Worm (Caenorhabditis elegans) whole organism, early embryonic: ENCODE results near the gene srt-68.

ENCODE experiments used
- B0310.2 ChIP-seq: sonication (generic microtip); optimal IDR thresholded peaks from 2 replicates; lab custom pipeline; 2016; ENCODE audit warnings: mild to moderate bottlenecking, missing genetic modification characterization, missing compliant biosample characterization
- F13C5.2 ChIP-seq: sonication (generic microtip); optimal IDR thresholded peaks from 2 replicates; lab custom pipeline; 2017; ENCODE audit warnings: mild to moderate bottlenecking, missing genetic modification characterization, inconsistent platforms, missing compliant biosample characterization
- aly-1 ChIP-seq: sonication (generic microtip); optimal IDR thresholded peaks from 2 replicates; lab custom pipeline; 2016; ENCODE audit warnings: missing genetic modification characterization, missing compliant biosample characterization
- ama-1 ChIP-seq: fragments of 150-350 bp; optimal IDR thresholded peaks from 2 replicates; lab custom pipeline; 2014
- ceh-13 ChIP-seq: fragments of 200-800 bp; sonication (Bioruptor generic); optimal IDR thresholded peaks from 2 replicates; lab custom pipeline; 2018; ENCODE audit warnings: mild to moderate bottlenecking, missing genetic modification characterization, missing compliant biosample characterization
- ceh-36 ChIP-seq: sonication (generic microtip); optimal IDR thresholded peaks from 2 replicates; lab custom pipeline; 2016; ENCODE audit warnings: missing genetic modification characterization, inconsistent platforms, missing compliant biosample characterization
- ets-7 ChIP-seq: sonication (generic microtip); optimal IDR thresholded peaks from 2 replicates; lab custom pipeline; 2016; ENCODE audit warnings: missing genotype, missing genetic modification characterization, missing compliant biosample characterization
- flt-1 ChIP-seq: fragments of 200-800 bp; sonication (Bioruptor generic); IDR thresholded peaks from 2 replicates; pipeline ENCODE4 v1.3.6; 2022; ENCODE audit warnings: missing genetic modification characterization, missing compliant biosample characterization
- hmbx-1 ChIP-seq: sonication (generic microtip); optimal IDR thresholded peaks from 2 replicates; lab custom pipeline; 2016; ENCODE audit warnings: mild to moderate bottlenecking, missing genetic modification characterization, missing compliant biosample characterization
- hmg-4 ChIP-seq: fragments of 200-800 bp; sonication (Bioruptor generic); optimal IDR thresholded peaks from 2 replicates; lab custom pipeline; 2018; ENCODE audit warnings: mild to moderate bottlenecking, missing genetic modification characterization, missing compliant biosample characterization
- hnd-1 ChIP-seq: sonication (generic microtip); optimal IDR thresholded peaks from 2 replicates; lab custom pipeline; 2016; ENCODE audit warnings: missing genetic modification characterization, missing compliant biosample characterization
- pes-1 ChIP-seq: fragments of 200-800 bp; sonication (Bioruptor generic); IDR thresholded peaks from 2 replicates; pipeline ENCODE4 v1.3.6; 2022; ENCODE audit warnings: missing genetic modification reagents, missing genetic modification characterization, missing compliant biosample characterization
- scrt-1 ChIP-seq: fragments of 200-800 bp; sonication (Bioruptor generic); IDR thresholded peaks from 2 replicates; pipeline ENCODE4 v1.3.6; 2022; ENCODE audit warnings: missing genetic modification characterization, missing compliant biosample characterization
- sea-1 ChIP-seq: fragments of 200-800 bp; sonication (Bioruptor generic); conservative IDR thresholded peaks from 2 replicates; pipeline ENCODE4 v1.3.6; 2022; ENCODE audit warnings: missing genetic modification characterization, missing compliant biosample characterization
- tbx-11 ChIP-seq: fragments of 200-800 bp; sonication (Bioruptor generic); IDR thresholded peaks from 2 replicates; pipeline ENCODE4 v1.3.6; 2022; ENCODE audit warnings: missing genetic modification characterization, missing compliant biosample characterization
- tbx-37 ChIP-seq: fragments of 200-800 bp; sonication (Bioruptor generic); conservative IDR thresholded peaks from 2 replicates; pipeline ENCODE4 v1.3.6; 2022; ENCODE audit warnings: missing genetic modification reagents, missing genetic modification characterization, missing compliant biosample characterization
- tra-4 ChIP-seq: sonication (generic microtip); optimal IDR thresholded peaks from 2 replicates; lab custom pipeline; 2017; ENCODE audit warnings: missing genetic modification characterization, missing compliant biosample characterization

Gene srt-68

DNA sequence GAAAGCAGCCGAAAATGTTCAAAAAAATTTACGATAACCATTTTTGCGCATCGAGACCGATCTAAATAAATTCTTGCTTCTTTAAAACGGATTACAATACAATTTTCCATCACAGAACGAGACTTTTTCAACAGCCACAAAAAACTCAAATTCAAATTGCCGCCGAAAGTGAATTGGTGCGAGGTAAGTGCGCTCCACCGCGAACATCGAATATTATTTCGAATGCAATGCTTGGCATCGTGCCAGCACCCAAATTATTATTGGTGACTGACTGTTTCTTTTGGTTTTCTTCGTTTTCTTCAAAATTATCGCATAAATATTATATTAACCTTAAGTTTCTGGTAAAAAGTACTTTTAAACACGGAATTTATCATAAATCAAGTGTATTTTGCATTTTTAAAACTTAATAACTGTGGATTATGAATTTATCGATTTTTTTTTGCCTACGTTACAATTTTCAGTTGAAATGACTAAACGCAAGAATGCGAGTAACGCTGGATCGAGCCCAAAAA lies 17.2 kb upstream of the srt-68 start, which contains the start of gene penr-1:
TSS of gene penr-1 (plus strand) at position 462 of the 512 bp plus-strand sequence.
- TF ChIP-seq F13C5.2 (tag; lab: Kevin White, UChicago) (peak; percentile 19), ceh-36 (no peak)

DNA sequence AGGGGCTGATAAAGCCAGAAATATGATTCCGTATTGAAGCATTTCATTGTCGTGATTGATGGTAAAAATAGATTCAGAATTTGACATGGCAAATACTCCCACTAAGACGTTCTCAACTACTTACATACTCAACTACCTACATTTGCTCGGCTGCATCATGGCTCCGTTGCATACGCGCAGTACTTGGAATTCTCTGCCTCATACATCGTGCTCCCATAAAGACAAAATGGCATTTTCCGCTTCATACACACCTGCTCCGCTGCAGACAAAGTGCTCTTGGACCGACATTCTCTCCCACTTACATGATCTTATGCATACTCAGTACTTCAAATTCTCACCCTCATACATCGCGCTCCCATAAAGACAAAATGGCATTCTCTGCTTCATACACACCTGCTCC lies 13.7 kb upstream of the srt-68 start, which contains the start of the genes srt-69 and B0238.12:
TSS of gene srt-69 (minus strand) at position 101 of the 400 bp plus-strand sequence.
TSS of gene B0238.12 (plus strand) at position 264 of the 400 bp plus-strand sequence.
- TF ChIP-seq hmbx-1 (tag; lab: Kevin White, UChicago) = no peak
- no peak for TF ChIP-seq sea-1 (GFP tag; lab: Robert Waterston, UW)
- TF ChIP-seq aly-1 (tag; lab: Kevin White, UChicago) = no peak
- TF ChIP-seq ceh-36 = no peak
- no peak for TF ChIP-seq tra-4
- no peak for TF ChIP-seq ceh-13
- TF ChIP-seq ama-1 (lab: Kevin White, UChicago) = no peak
- TF ChIP-seq tbx-37 (GFP tag; lab: Robert Waterston, UW) = no peak
- no peak for TF ChIP-seq hmg-4 (GFP tag; lab: Kevin White, UChicago)
- no peak for TF ChIP-seq tbx-11 (GFP tag; lab: Robert Waterston, UW)
- no peak for TF ChIP-seq B0310.2 (tag; lab: Kevin White, UChicago)
- TF ChIP-seq pes-1 (GFP tag; lab: Robert Waterston, UW) = no peak
- no peak for TF ChIP-seq ets-7 (tag; lab: Kevin White, UChicago)
- TF ChIP-seq hnd-1 (tag; lab: Kevin White, UChicago) = no peak
- TF ChIP-seq scrt-1 = no peak
- TF ChIP-seq F13C5.2 (tag; lab: Kevin White, UChicago) = no peak

DNA sequence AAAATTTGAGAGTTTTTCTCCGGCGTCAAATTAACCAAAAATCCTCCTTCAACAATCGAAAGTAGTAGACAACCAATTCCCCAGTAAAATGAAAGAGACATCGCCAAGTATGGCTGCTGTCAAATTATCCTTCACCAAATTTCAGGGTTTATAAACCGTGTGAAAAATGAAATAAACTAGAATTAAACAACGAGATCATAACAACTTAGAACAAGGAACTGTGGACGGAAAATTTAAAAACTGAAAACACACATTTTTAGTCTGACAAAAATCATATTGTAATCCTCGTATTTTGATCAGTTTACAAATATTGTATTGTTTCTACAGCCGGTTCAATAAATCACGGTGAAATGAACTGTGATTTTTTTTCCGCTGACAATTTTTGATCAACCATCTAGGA lies 11.1 kb upstream of the srt-68 start, which contains the start of gene cest-30:
TSS of gene cest-30 (minus strand) at position 101 of the 400 bp plus-strand sequence.
- TF ChIP-seq scrt-1 = no peak
- TF ChIP-seq tbx-11 (GFP tag; lab: Robert Waterston, UW) = no peak
- TF ChIP-seq B0310.2 (tag; lab: Kevin White, UChicago) = no peak
- no peak for TF ChIP-seq flt-1 (GFP tag; lab: Robert Waterston, UW)
- no peak for TF ChIP-seq aly-1 (tag; lab: Kevin White, UChicago)
- TF ChIP-seq hnd-1 (tag; lab: Kevin White, UChicago) = no peak
- TF ChIP-seq F13C5.2 (tag; lab: Kevin White, UChicago) = no peak
- no peak for TF ChIP-seq tbx-37 (GFP tag; lab: Robert Waterston, UW)
- TF ChIP-seq tra-4 = no peak
- TF ChIP-seq pes-1 (GFP tag; lab: Robert Waterston, UW) = no peak
- no peak for TF ChIP-seq sea-1 (GFP tag; lab: Robert Waterston, UW)
- TF ChIP-seq hmbx-1 (tag; lab: Kevin White, UChicago) = no peak
- no peak for TF ChIP-seq ceh-36
- no peak for TF ChIP-seq ceh-13
- no peak for TF ChIP-seq ama-1 (lab: Kevin White, UChicago)
- TF ChIP-seq ets-7 (tag; lab: Kevin White, UChicago) = no peak

DNA sequence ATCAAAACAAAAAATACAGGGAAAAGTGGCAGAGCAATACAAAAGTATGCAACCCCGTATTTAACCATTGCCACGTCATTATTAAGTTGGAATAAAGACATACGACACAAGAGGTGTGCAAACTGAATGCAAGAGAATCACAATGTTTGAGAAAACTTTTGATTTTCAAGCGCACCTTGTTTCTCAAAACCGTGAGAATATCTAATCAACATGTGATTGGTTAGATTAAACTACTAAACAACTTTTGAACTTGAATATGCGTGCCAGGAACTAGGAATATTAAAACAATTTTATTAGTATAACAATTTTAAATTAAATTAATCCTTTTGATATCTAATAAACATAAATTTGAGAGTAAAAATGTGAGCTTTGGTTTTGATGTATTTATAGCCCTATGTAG lies 7.5 kb upstream of the srt-68 start, which contains the start of gene srt-70:
TSS of gene srt-70 (minus strand) at position 101 of the 400 bp plus-strand sequence.
- no peak for TF ChIP-seq aly-1 (tag; lab: Kevin White, UChicago)
- TF ChIP-seq sea-1 (GFP tag; lab: Robert Waterston, UW) = no peak
- TF ChIP-seq scrt-1 = no peak
- no peak for TF ChIP-seq ets-7 (tag; lab: Kevin White, UChicago)
- no peak for TF ChIP-seq hmg-4 (GFP tag; lab: Kevin White, UChicago)
- no peak for TF ChIP-seq tra-4
- TF ChIP-seq hnd-1 (tag; lab: Kevin White, UChicago) = no peak
- TF ChIP-seq tbx-11 (GFP tag; lab: Robert Waterston, UW) = no peak
- TF ChIP-seq tbx-37 (GFP tag; lab: Robert Waterston, UW) = no peak
- TF ChIP-seq pes-1 (GFP tag; lab: Robert Waterston, UW) = no peak
- no peak for TF ChIP-seq F13C5.2 (tag; lab: Kevin White, UChicago)
- TF ChIP-seq ama-1 (lab: Kevin White, UChicago) = no peak
- no peak for TF ChIP-seq ceh-36
- TF ChIP-seq flt-1 (GFP tag; lab: Robert Waterston, UW) = no peak
- no peak for TF ChIP-seq ceh-13
- no peak for TF ChIP-seq B0310.2 (tag; lab: Kevin White, UChicago)
- no peak for TF ChIP-seq hmbx-1 (tag; lab: Kevin White, UChicago)

DNA sequence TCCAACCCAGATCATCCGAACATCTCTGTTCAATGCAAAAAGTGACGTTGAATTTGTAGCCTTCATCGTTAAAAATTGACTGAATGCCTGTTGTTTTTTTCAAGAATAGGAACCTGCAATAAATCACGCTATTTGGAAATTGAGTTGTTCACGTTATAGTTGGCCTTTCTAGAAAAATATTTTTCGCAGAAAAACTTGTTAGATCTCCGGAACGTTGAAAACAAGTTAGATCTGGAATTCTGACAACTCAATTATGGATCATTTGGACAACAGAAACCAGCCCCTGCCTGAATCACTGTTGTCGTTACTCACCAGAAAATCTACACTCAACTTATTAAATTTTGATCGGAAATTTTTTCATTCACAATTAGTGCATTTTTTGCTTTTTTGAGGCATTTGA lies 5.4 kb upstream of the srt-68 start, which contains the start of gene srt-67:
TSS of gene srt-67 (minus strand) at position 101 of the 400 bp plus-strand sequence.
- TF ChIP-seq tbx-37 (GFP tag; lab: Robert Waterston, UW) (no peak), B0310.2 (tag; lab: Kevin White, UChicago) (no peak), ceh-36 (no peak), flt-1 (GFP tag; lab: Robert Waterston, UW) (no peak), ama-1 (lab: Kevin White, UChicago) (no peak), tra-4 (no peak), aly-1 (tag; lab: Kevin White, UChicago) (no peak), hmg-4 (GFP tag; lab: Kevin White, UChicago) (no peak), scrt-1 (no peak), F13C5.2 (tag; lab: Kevin White, UChicago) (no peak), tbx-11 (GFP tag; lab: Robert Waterston, UW) (no peak), hnd-1 (tag; lab: Kevin White, UChicago) (no peak), ets-7 (tag; lab: Kevin White, UChicago) (no peak), ceh-13 (no peak), sea-1 (GFP tag; lab: Robert Waterston, UW) (no peak)

DNA sequence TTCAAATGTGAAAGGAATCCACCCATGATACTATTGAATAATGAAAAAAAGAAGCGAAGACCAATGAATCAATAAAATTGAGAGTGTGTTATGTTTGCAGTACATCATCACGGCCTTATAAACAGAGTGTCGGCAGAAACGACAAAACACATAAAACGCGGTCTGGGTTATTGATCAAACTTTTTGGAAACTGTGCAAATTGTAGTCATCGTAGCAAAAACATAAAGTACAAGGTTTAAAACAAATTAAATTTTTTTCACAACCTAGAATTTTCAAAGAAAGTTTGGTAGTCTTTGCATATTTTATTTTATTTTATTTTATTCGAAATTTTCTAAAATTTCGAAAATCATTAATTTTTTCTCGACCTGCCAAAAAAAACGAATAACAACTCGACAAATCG lies 8.9 kb downstream of the srt-68 start, which contains the start of gene cest-35.1:
TSS of gene cest-35.1 (minus strand) at position 101 of the 400 bp plus-strand sequence.
- TF ChIP-seq scrt-1 (no peak), ceh-13 (no peak), ceh-36 (no peak), tbx-37 (GFP tag; lab: Robert Waterston, UW) (no peak), flt-1 (GFP tag; lab: Robert Waterston, UW) (no peak), F13C5.2 (tag; lab: Kevin White, UChicago) (no peak), hmg-4 (GFP tag; lab: Kevin White, UChicago) (no peak), aly-1 (tag; lab: Kevin White, UChicago) (no peak), B0310.2 (tag; lab: Kevin White, UChicago) (no peak), hnd-1 (tag; lab: Kevin White, UChicago) (no peak), sea-1 (GFP tag; lab: Robert Waterston, UW) (no peak)
